Worm (Caenorhabditis elegans) whole organism, young adult: Measurements from ENCODE around the gene ugt-52.

Experiments used
- K12H6.12 ChIP-seq: fragments of 200-800 bp; sonication (Bioruptor generic); optimal IDR thresholded peaks from 2 replicates; lab custom pipeline; 2018; ENCODE audit warnings: mild to moderate bottlenecking, missing genetic modification characterization, missing compliant biosample characterization
- ama-1 ChIP-seq, 3 experiments: fragments of 150-350 bp in 1 of 3; sonication (generic microtip) in 2 of 3; optimal IDR thresholded peaks; 2 replicates each; lab custom pipeline; 2014 to 2018; ENCODE audit warnings: missing biosample characterization in 2 of 3, missing genetic modification characterization in 2 of 3, missing genetic modification reagents in 2 of 3

DNA sequence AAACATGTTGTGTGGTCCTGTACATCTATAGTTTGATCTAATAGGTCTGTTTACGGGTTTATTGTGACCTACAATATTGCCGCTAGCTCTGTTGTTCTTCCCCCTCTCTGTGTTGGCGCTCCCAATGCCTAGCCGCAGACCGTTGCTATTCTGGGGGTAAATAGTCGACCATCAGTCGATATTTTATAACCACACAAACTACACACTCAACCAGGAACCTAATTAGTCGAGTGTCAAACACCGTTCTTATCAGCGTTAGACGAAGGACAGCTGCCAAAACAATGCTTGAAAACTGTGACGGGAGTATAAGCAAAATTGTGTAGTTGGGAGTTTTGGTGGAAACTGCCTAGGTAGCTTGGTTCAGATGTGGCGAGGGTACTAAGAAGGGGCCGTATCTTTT, 3.8 kb downstream of the ugt-52 start:
- TF ChIP-seq K12H6.12 (tag; lab: Kevin White, UChicago): no peak
- no peak for TF ChIP-seq ama-1 (optimal IDR thresholded peaks at IDR 0.05; lab: Kevin White, UChicago)
- no peak for TF ChIP-seq ama-1 (GFP tag; optimal IDR thresholded peaks at IDR 0.05; lab: Kevin White, UChicago)
